Fruit fly (Drosophila melanogaster): Measurements from ENCODE around the gene CG6885.
A peak's percentile ranks its signal among the peaks of the same experiment; 100 is the strongest.

CG6885 gene

DNA sequence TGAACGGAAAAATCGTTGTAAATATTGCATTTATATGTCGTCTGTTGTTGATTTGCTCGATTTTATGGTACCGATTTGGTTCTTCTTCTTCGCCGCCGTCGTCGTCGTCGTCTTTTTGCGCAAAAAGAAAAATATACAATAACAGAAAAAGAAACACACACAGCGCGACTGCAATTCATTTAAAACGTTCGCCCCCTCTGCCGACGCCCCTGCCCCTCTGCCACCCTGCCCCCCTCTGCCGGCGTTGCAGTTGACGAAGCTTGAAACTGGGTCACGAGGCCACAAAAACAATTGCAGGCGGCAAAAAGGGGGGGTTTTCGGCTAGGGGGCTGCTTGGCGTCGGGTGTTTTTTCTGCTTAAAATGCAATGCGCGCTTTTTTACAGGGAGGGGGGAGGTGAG, 39.3 kb downstream of the CG6885 start (continued):
- TF ChIP-seq lov (optimal IDR thresholded peaks at IDR 0.05) (no peak), lov (GFP tag; IDR thresholded peaks at IDR 0.05) (0 out of 3 replicates have a peak, but pooled peaks have one; percentile 49), Adf1 (GFP tag; IDR thresholded peaks at IDR 0.05) (peak; percentile 62), lmd (GFP tag; IDR thresholded peaks at IDR 0.05) (0 out of 2 replicates have a peak, but pooled peaks have one; percentile 21), CG34224 (GFP tag; IDR thresholded peaks at IDR 0.05; ENCODE audit: partially characterized antibody) (no peak), CG14710 (tag; optimal IDR thresholded peaks at IDR 0.05) (no peak), CG17359 (tag; optimal IDR thresholded peaks at IDR 0.05) (no peak), klu (GFP tag; IDR thresholded peaks at IDR 0.05) (no peak), CG1602 (GFP tag; optimal IDR thresholded peaks at IDR 0.05) (no peak), CG10209 (GFP tag; optimal IDR thresholded peaks at IDR 0.05) (no peak), CG11696 (GFP tag; IDR thresholded peaks at IDR 0.05) (no peak), jing (GFP tag; optimal IDR thresholded peaks at IDR 0.05) (no peak), CG42726 (GFP tag; IDR thresholded peaks at IDR 0.05; ENCODE audit: partially characterized antibody) (no peak), chinmo (GFP tag; IDR thresholded peaks at IDR 0.05; ENCODE audit: partially characterized antibody) (peak; percentile 81; the same call in 2 of the 4 replicates), Usf (GFP tag; optimal IDR thresholded peaks at IDR 0.05) (no peak), unpg (GFP tag; optimal IDR thresholded peaks at IDR 0.05) (no peak), Fer3 (tag; optimal IDR thresholded peaks at IDR 0.05) (no peak), ci (GFP tag; IDR thresholded peaks at IDR 0.05) (peak; percentile 75; the same call in 2 of the 3 replicates), ap (GFP tag; IDR thresholded peaks at IDR 0.05) (no peak), CG18011 (GFP tag; optimal IDR thresholded peaks at IDR 0.05) (no peak), CG12104 (GFP tag; optimal IDR thresholded peaks at IDR 0.05) (no peak), B-H2 (GFP tag; optimal IDR thresholded peaks at IDR 0.05) (no peak), CG13624 (GFP tag; optimal IDR thresholded peaks at IDR 0.05) (no peak), Hr39 (optimal IDR thresholded peaks at IDR 0.05) (peak; percentile 12), CG10543 (GFP tag; optimal IDR thresholded peaks at IDR 0.05) (peak; percentile 15), CG1233 (GFP tag; optimal IDR thresholded peaks at IDR 0.05) (no peak), CG31388 (GFP tag; optimal IDR thresholded peaks at IDR 0.05) (no peak), ttk (GFP tag; IDR thresholded peaks at IDR 0.05) (peak; percentile 66; the same call in 1 of the 2 replicates), ssp (GFP tag; IDR thresholded peaks at IDR 0.05) (no peak), CG5953 (GFP tag; IDR thresholded peaks at IDR 0.05) (no peak), CG34422 (GFP tag; IDR thresholded peaks at IDR 0.05) (0 out of 3 replicates have a peak, but pooled peaks have one; percentile 22), lbe (GFP tag; optimal IDR thresholded peaks at IDR 0.05) (no peak), da (GFP tag; optimal IDR thresholded peaks at IDR 0.05) (no peak), fd64A (GFP tag; optimal IDR thresholded peaks at IDR 0.05) (no peak), sug (tag; optimal IDR thresholded peaks at IDR 0.05) (peak; percentile 41), CG33213 (GFP tag; optimal IDR thresholded peaks at IDR 0.05) (no peak), CG17385 (GFP tag; optimal IDR thresholded peaks at IDR 0.05) (peak; percentile 32), crol (GFP tag; IDR thresholded peaks at IDR 0.05) (peak; percentile 96), ac (GFP tag; optimal IDR thresholded peaks at IDR 0.05) (no peak), kni (GFP tag; optimal IDR thresholded peaks at IDR 0.05) (no peak), CG3163 (GFP tag; optimal IDR thresholded peaks at IDR 0.05) (no peak), CG32772 (GFP tag; IDR thresholded peaks at IDR 0.05) (no peak), Dip2 (GFP tag; IDR thresholded peaks at IDR 0.05) (no peak), CG10147 (GFP tag; optimal IDR thresholded peaks at IDR 0.05) (no peak), hth (optimal IDR thresholded peaks at IDR 0.05) (no peak), Blimp-1 (GFP tag; optimal IDR thresholded peaks at IDR 0.05) (no peak), dimm (GFP tag; IDR thresholded peaks at IDR 0.05) (no peak), fu2 (GFP tag; optimal IDR thresholded peaks at IDR 0.05) (no peak), bcd (GFP tag; optimal IDR thresholded peaks at IDR 0.05) (no peak), tup (GFP tag; optimal IDR thresholded peaks at IDR 0.05) (no peak), Eip74EF (GFP tag; optimal IDR thresholded peaks at IDR 0.05) (no peak), vvl (GFP tag; IDR thresholded peaks at IDR 0.05) (peak; percentile 63)

Measured in whole organism, embryonic.